Worm (Caenorhabditis elegans): ENCODE measurements around the gene set-3.

DNA sequence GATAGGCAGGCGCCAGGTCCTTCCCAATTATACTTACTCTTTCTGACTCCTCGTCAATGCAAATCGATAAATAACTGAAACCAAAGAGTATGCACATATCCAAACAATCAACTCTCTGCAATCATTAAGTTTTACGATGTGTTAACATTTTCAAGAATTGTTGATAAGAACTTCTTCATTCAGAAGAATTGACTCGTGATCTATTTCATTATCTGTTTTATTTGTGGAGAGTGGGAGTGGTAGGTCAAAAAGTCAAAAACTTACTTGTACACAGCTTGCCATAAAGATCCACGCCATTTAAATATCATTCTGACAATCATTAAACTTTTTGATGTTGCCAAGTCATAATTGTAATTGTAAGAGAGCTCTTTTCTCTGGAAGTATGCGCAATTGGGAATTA is 5.0 kb downstream of the set-3 start:
- TF ChIP-seq aly-1 (tag; optimal IDR thresholded peaks at IDR 0.05) (no peak), hmbx-1 (tag; optimal IDR thresholded peaks at IDR 0.05) (no peak), ama-1 (optimal IDR thresholded peaks at IDR 0.05) (no peak), tbx-11 (GFP tag; IDR thresholded peaks at IDR 0.05) (no peak), ceh-36 (tag; optimal IDR thresholded peaks at IDR 0.05) (no peak), F13C5.2 (tag; optimal IDR thresholded peaks at IDR 0.05) (no peak), tbx-37 (GFP tag; conservative IDR thresholded peaks at IDR 0.05) (no peak), flt-1 (GFP tag; IDR thresholded peaks at IDR 0.05) (no peak), tra-4 (tag; optimal IDR thresholded peaks at IDR 0.05) (no peak), ets-7 (tag; optimal IDR thresholded peaks at IDR 0.05) (no peak), scrt-1 (GFP tag; IDR thresholded peaks at IDR 0.05) (no peak)

All from whole organism, early embryonic.